Worm (Caenorhabditis elegans) whole organism, mixed stage, embryonic: Measurements from ENCODE around the gene C02E7.8.

Experiments used
- M03D4.4 ChIP-seq: sonication (generic microtip); optimal IDR thresholded peaks from 2 replicates; lab custom pipeline; 2017; ENCODE audit warnings: mild to moderate bottlenecking, missing genetic modification characterization, missing compliant biosample characterization
- bed-3 ChIP-seq: fragments of 200-800 bp; sonication (Bioruptor generic); optimal IDR thresholded peaks from 3 replicates; lab custom pipeline; 2018; ENCODE audit warnings: mild to moderate bottlenecking, missing genetic modification characterization, moderate library complexity, missing compliant biosample characterization
- blmp-1 ChIP-seq: fragments of 150-350 bp; optimal IDR thresholded peaks from 2 replicates; lab custom pipeline; 2014; ENCODE audit warnings: missing biosample characterization, missing genetic modification characterization
- ceh-39 ChIP-seq: fragments of 150-350 bp; optimal IDR thresholded peaks from 2 replicates; lab custom pipeline; 2014; ENCODE audit warnings: missing biosample characterization, missing genetic modification characterization
- ceh-43 ChIP-seq: fragments of 200-800 bp; sonication (Bioruptor generic); optimal IDR thresholded peaks from 2 replicates; lab custom pipeline; 2018; ENCODE audit warnings: mild to moderate bottlenecking, missing genetic modification characterization, moderate library complexity, missing compliant biosample characterization
- ceh-83 ChIP-seq: fragments of 200-800 bp; sonication (Bioruptor generic); optimal IDR thresholded peaks from 2 replicates; lab custom pipeline; 2018; ENCODE audit warnings: mild to moderate bottlenecking, missing genetic modification characterization, missing compliant biosample characterization
- ces-1 ChIP-seq: fragments of 150-350 bp; optimal IDR thresholded peaks from 2 replicates; lab custom pipeline; 2014; ENCODE audit warnings: missing biosample characterization, missing genetic modification reagents, missing genetic modification characterization
- cnd-1 ChIP-seq: fragments of 200-800 bp; sonication (Bioruptor generic); optimal IDR thresholded peaks from 2 replicates; lab custom pipeline; 2018; ENCODE audit warnings: mild to moderate bottlenecking, missing genetic modification characterization, missing compliant biosample characterization
- drap-1 ChIP-seq: fragments of 200-800 bp; sonication (Bioruptor generic); optimal IDR thresholded peaks from 3 replicates; lab custom pipeline; 2018; ENCODE audit warnings: mild to moderate bottlenecking, missing genetic modification characterization, missing compliant biosample characterization
- elt-3 ChIP-seq: fragments of 150-350 bp; optimal IDR thresholded peaks from 2 replicates; lab custom pipeline; 2014; ENCODE audit warnings: missing biosample characterization, missing genetic modification characterization
- flh-1 ChIP-seq: fragments of 200-800 bp; sonication (Bioruptor generic); optimal IDR thresholded peaks from 2 replicates; lab custom pipeline; 2018; ENCODE audit warnings: mild to moderate bottlenecking, missing genetic modification characterization, moderate library complexity, missing compliant biosample characterization
- ham-2 ChIP-seq: fragments of 200-800 bp; sonication (Bioruptor generic); optimal IDR thresholded peaks from 2 replicates; lab custom pipeline; 2018; ENCODE audit warnings: mild to moderate bottlenecking, missing genetic modification characterization, missing compliant biosample characterization
- hlh-1 ChIP-seq: fragments of 150-350 bp; optimal IDR thresholded peaks from 2 replicates; lab custom pipeline; 2014; ENCODE audit warnings: missing biosample characterization, missing genetic modification reagents, missing genetic modification characterization
- lin-13 ChIP-seq: fragments of 150-350 bp; optimal IDR thresholded peaks from 2 replicates; lab custom pipeline; 2014; ENCODE audit warnings: missing biosample characterization, missing genetic modification characterization
- lin-32 ChIP-seq: fragments of 200-800 bp; sonication (Bioruptor generic); optimal IDR thresholded peaks from 2 replicates; lab custom pipeline; 2018; ENCODE audit warnings: mild to moderate bottlenecking, missing genetic modification characterization, missing compliant biosample characterization
- lsy-2 ChIP-seq: fragments of 150-350 bp; optimal IDR thresholded peaks from 2 replicates; lab custom pipeline; 2014; ENCODE audit warnings: missing biosample characterization, missing genetic modification characterization
- mab-5 ChIP-seq: fragments of 150-350 bp; optimal IDR thresholded peaks from 2 replicates; lab custom pipeline; 2014; ENCODE audit warnings: missing biosample characterization, missing genetic modification characterization
- mep-1 ChIP-seq: fragments of 150-350 bp; optimal IDR thresholded peaks from 2 replicates; lab custom pipeline; 2017; ENCODE audit warnings: missing biosample characterization, missing genetic modification reagents, missing genetic modification characterization, inconsistent platforms
- mls-2 ChIP-seq: sonication (generic microtip); optimal IDR thresholded peaks from 2 replicates; lab custom pipeline; 2016; ENCODE audit warnings: mild to moderate bottlenecking, missing genetic modification characterization, moderate library complexity, missing compliant biosample characterization
- nhr-12 ChIP-seq: fragments of 150-350 bp; optimal IDR thresholded peaks from 2 replicates; lab custom pipeline; 2014; ENCODE audit warnings: missing biosample characterization, missing genetic modification characterization
- nhr-2 ChIP-seq: fragments of 150-350 bp; optimal IDR thresholded peaks from 2 replicates; lab custom pipeline; 2014; ENCODE audit warnings: missing biosample characterization, missing genetic modification characterization
- nhr-237 ChIP-seq: fragments of 150-350 bp; optimal IDR thresholded peaks from 2 replicates; lab custom pipeline; 2014; ENCODE audit warnings: missing biosample characterization, missing genetic modification characterization
- nhr-28 ChIP-seq: fragments of 150-350 bp; optimal IDR thresholded peaks from 2 replicates; lab custom pipeline; 2014; ENCODE audit warnings: missing biosample characterization, missing genetic modification characterization
- nhr-76 ChIP-seq: sonication (generic microtip); optimal IDR thresholded peaks from 2 replicates; lab custom pipeline; 2017; ENCODE audit warnings: missing biosample characterization, missing genetic modification characterization
- pha-4 ChIP-seq: fragments of 150-350 bp; optimal IDR thresholded peaks from 2 replicates; lab custom pipeline; 2018; ENCODE audit warnings: missing biosample characterization, missing genetic modification reagents, missing genetic modification characterization
- snpc-4 ChIP-seq: fragments of 150-350 bp; optimal IDR thresholded peaks from 2 replicates; lab custom pipeline; 2014; ENCODE audit warnings: missing biosample characterization, missing genetic modification characterization
- sptf-1 ChIP-seq: sonication (generic microtip); optimal IDR thresholded peaks from 2 replicates; lab custom pipeline; 2017; ENCODE audit warnings: mild to moderate bottlenecking, missing genetic modification characterization, moderate library complexity, missing compliant biosample characterization
- unc-120 ChIP-seq: sonication (generic microtip); optimal IDR thresholded peaks from 2 replicates; lab custom pipeline; 2017; ENCODE audit warnings: missing genetic modification characterization, missing compliant biosample characterization; ENCODE audit not compliant: poor library complexity, severe bottlenecking
- unc-39 ChIP-seq: fragments of 150-350 bp; optimal IDR thresholded peaks from 2 replicates; lab custom pipeline; 2014; ENCODE audit warnings: missing biosample characterization, missing genetic modification characterization
- unc-62 ChIP-seq: fragments of 150-350 bp; optimal IDR thresholded peaks from 2 replicates; lab custom pipeline; 2014; ENCODE audit warnings: missing biosample characterization, missing genetic modification reagents, missing genetic modification characterization
- zip-8 ChIP-seq: fragments of 150-350 bp; optimal IDR thresholded peaks from 2 replicates; lab custom pipeline; 2014; ENCODE audit warnings: missing biosample characterization, missing genetic modification characterization
- ztf-11 ChIP-seq: fragments of 150-350 bp; optimal IDR thresholded peaks from 2 replicates; lab custom pipeline; 2014; ENCODE audit warnings: missing biosample characterization, missing genetic modification characterization

C02E7.8 gene

ce11 chrV:4934406-4934805 lies 13.8 kb upstream of the C02E7.8 start, which contains the start of gene catp-2:
catp-2 (plus strand) TSS chrV:4934706.
- TF ChIP-seq nhr-12 (tag; lab: Kevin White, UChicago) (no peak), ztf-11 (tag; lab: Kevin White, UChicago) (no peak), zip-8 (tag; lab: Kevin White, UChicago) (no peak), cnd-1 (tag; lab: Kevin White, UChicago) (no peak), pha-4 (tag; lab: Kevin White, UChicago) (no peak), nhr-237 (tag; lab: Kevin White, UChicago) (no peak), sptf-1 (tag; lab: Kevin White, UChicago) (no peak), unc-120 (no peak), mep-1 (tag; lab: Kevin White, UChicago) (no peak), mls-2 (no peak), ham-2 (GFP tag; lab: Kevin White, UChicago) (no peak), unc-62 (GFP tag; lab: Kevin White, UChicago) (no peak), bed-3 (GFP tag; lab: Kevin White, UChicago) (no peak), ceh-43 (GFP tag; lab: Kevin White, UChicago) (no peak), nhr-76 (tag; lab: Kevin White, UChicago) (no peak), nhr-28 (no peak), ces-1 (no peak), lin-13 (tag; lab: Kevin White, UChicago) (no peak)

DNA sequence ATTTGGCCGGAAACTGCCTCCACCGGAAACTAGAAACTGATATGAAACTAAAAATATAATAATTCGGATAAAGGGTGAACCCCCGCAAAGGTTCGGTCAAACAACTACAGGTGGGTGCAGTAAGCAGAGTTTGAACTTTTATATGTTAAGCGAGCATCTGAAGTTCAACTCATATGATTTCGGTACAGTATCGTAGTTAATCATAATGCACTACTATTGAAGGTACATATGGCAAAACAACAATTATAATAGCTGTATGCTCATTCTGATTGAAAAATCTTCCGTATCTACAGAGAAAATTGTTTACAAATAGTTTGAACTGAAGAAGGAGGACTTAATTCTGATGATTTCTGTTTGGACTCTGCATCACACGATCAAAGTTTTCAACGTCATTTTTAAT lies 12.7 kb upstream of the C02E7.8 start:
- no peak for TF ChIP-seq unc-120
- TF ChIP-seq flh-1 = no peak
- TF ChIP-seq ceh-83 (GFP tag; lab: Kevin White, UChicago) = no peak
- TF ChIP-seq ces-1 = no peak
- no peak for TF ChIP-seq pha-4 (tag; lab: Kevin White, UChicago)
- TF ChIP-seq mls-2 = no peak
- TF ChIP-seq, all 35 proteins: peak for 0

ce11 chrV:4932814-4933213 lies 12.2 kb upstream of the C02E7.8 start, which contains the start of gene C02E7.10:
C02E7.10 (minus strand) TSS chrV:4933045.
- TF ChIP-seq mls-2 = no peak
- no peak for TF ChIP-seq sptf-1 (tag; lab: Kevin White, UChicago)
- no peak for TF ChIP-seq mab-5 (tag; lab: Kevin White, UChicago)
- TF ChIP-seq pha-4 (tag; lab: Kevin White, UChicago) = no peak
- no peak for TF ChIP-seq elt-3 (tag; lab: Kevin White, UChicago)
- TF ChIP-seq nhr-12 (tag; lab: Kevin White, UChicago) = no peak
- TF ChIP-seq M03D4.4 = no peak
- TF ChIP-seq ham-2 (GFP tag; lab: Kevin White, UChicago) = no peak
- TF ChIP-seq ceh-83 (GFP tag; lab: Kevin White, UChicago) = no peak
- no peak for TF ChIP-seq bed-3 (GFP tag; lab: Kevin White, UChicago)
- no peak for TF ChIP-seq unc-62 (GFP tag; lab: Kevin White, UChicago)
- TF ChIP-seq mep-1 (tag; lab: Kevin White, UChicago) = no peak
- no peak for TF ChIP-seq unc-39
- TF ChIP-seq cnd-1 (tag; lab: Kevin White, UChicago) = no peak
- TF ChIP-seq lin-32 = no peak

- TF ChIP-seq ceh-83 (GFP tag; lab: Kevin White, UChicago) (no peak), unc-62 (GFP tag; lab: Kevin White, UChicago) (no peak), ztf-11 (tag; lab: Kevin White, UChicago) (no peak), drap-1 (GFP tag; lab: Kevin White, UChicago) (no peak), blmp-1 (no peak), hlh-1 (no peak), nhr-2 (tag; lab: Kevin White, UChicago) (no peak), snpc-4 (tag; lab: Kevin White, UChicago) (no peak), mab-5 (tag; lab: Kevin White, UChicago) (no peak), lsy-2 (tag; lab: Kevin White, UChicago) (no peak), unc-39 (no peak), M03D4.4 (no peak), zip-8 (tag; lab: Kevin White, UChicago) (no peak), bed-3 (GFP tag; lab: Kevin White, UChicago) (no peak), mls-2 (no peak), pha-4 (tag; lab: Kevin White, UChicago) (no peak), mep-1 (tag; lab: Kevin White, UChicago) (no peak), nhr-237 (tag; lab: Kevin White, UChicago) (no peak), sptf-1 (tag; lab: Kevin White, UChicago) (no peak)
Measured at ce11 chrV:4929842-4930241, 9.3 kb upstream of the C02E7.8 start, which contains the start of gene str-205. str-205 (minus strand) TSS chrV:4929942.

DNA sequence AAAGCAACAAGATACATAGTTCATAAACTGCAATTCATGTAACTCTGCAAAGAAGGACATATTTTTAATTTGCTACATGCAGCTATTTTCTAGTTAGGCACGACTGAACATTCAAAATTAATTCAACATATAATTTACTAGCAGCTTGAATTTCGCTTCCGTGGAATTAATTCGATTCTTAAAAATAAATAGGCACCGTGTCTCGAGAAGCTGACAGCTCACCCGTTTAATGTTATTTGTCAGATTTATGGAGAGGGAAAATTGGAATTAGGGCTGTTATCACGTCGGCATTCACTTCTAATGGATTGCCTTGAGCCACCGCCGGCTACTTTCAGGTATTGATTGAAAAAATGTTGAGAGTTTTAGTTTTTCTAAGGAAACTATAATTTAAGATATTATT lies 5.8 kb upstream of the C02E7.8 start, which contains the start of gene srh-21:
TSS of gene srh-21 (plus strand) at position 301 of the 400 bp plus-strand sequence.
- TF ChIP-seq ztf-11 (tag; lab: Kevin White, UChicago) = no peak
- no peak for TF ChIP-seq sptf-1 (tag; lab: Kevin White, UChicago)
- TF ChIP-seq ceh-39 = no peak
- no peak for TF ChIP-seq M03D4.4
- no peak for TF ChIP-seq lin-13 (tag; lab: Kevin White, UChicago)
- no peak for TF ChIP-seq ceh-83 (GFP tag; lab: Kevin White, UChicago)
- no peak for TF ChIP-seq ham-2 (GFP tag; lab: Kevin White, UChicago)
- TF ChIP-seq zip-8 (tag; lab: Kevin White, UChicago) = no peak
- no peak for TF ChIP-seq ces-1
- no peak for TF ChIP-seq nhr-12 (tag; lab: Kevin White, UChicago)
- no peak for TF ChIP-seq lin-32
- no peak for TF ChIP-seq drap-1 (GFP tag; lab: Kevin White, UChicago)
- TF ChIP-seq elt-3 (tag; lab: Kevin White, UChicago) = no peak
